Worm (Caenorhabditis elegans) whole organism, L4 larva: ENCODE results near the gene R07B7.6.

Experiments
- ceh-44 ChIP-seq: fragments of 200-800 bp; sonication (Bioruptor generic); IDR thresholded peaks from 2 replicates; pipeline ENCODE4 v1.3.6; 2022; ENCODE audit warnings: missing genetic modification reagents, missing genetic modification characterization, missing compliant biosample characterization
- daf-12 ChIP-seq: fragments of 150-350 bp; optimal IDR thresholded peaks from 2 replicates; lab custom pipeline; 2014; ENCODE audit warnings: missing biosample characterization, missing genetic modification reagents, missing genetic modification characterization
- egl-27 ChIP-seq: sonication (generic microtip); optimal IDR thresholded peaks from 3 replicates; lab custom pipeline; 2017; ENCODE audit warnings: missing biosample characterization, missing genetic modification reagents, missing genetic modification characterization
- fkh-10 ChIP-seq: fragments of 150-350 bp; optimal IDR thresholded peaks from 2 replicates; lab custom pipeline; 2014; ENCODE audit warnings: missing biosample characterization, missing genetic modification reagents, missing genetic modification characterization
- nhr-28 ChIP-seq: fragments of 150-350 bp; optimal IDR thresholded peaks from 2 replicates; lab custom pipeline; 2014; ENCODE audit warnings: missing biosample characterization, missing genetic modification characterization
- pha-4 ChIP-seq, 2 experiments: fragments of 150-350 bp in 1 of 2; fragments of 200-800 bp in 1 of 2; sonication (Bioruptor generic) in 1 of 2; IDR thresholded peaks in 1 of 2; optimal IDR thresholded peaks in 1 of 2; 2 replicates each; pipeline versions ENCODE4 v1.3.6 to Lab custom; 2014 to 2022; ENCODE audit warnings: missing genetic modification characterization in 2 of 2, missing genetic modification reagents in 2 of 2, missing biosample characterization in 1 of 2, missing compliant biosample characterization in 1 of 2
- pqm-1 ChIP-seq: sonication (generic microtip); optimal IDR thresholded peaks from 2 replicates; lab custom pipeline; 2017; ENCODE audit warnings: missing biosample characterization, missing genetic modification characterization
- sdz-12 ChIP-seq: fragments of 200-800 bp; sonication (Bioruptor generic); optimal IDR thresholded peaks from 2 replicates; lab custom pipeline; 2018; ENCODE audit warnings: mild to moderate bottlenecking, missing genetic modification characterization, missing compliant biosample characterization
- snpc-1.2 ChIP-seq: fragments of 200-800 bp; sonication (Bioruptor generic); IDR thresholded peaks from 2 replicates; pipeline ENCODE4 v1.3.6; 2022; ENCODE audit warnings: missing genetic modification reagents, missing genetic modification characterization, missing compliant biosample characterization
- snpc-4 ChIP-seq: fragments of 150-350 bp; optimal IDR thresholded peaks from 2 replicates; lab custom pipeline; 2014; ENCODE audit warnings: missing biosample characterization, missing genetic modification characterization

DNA sequence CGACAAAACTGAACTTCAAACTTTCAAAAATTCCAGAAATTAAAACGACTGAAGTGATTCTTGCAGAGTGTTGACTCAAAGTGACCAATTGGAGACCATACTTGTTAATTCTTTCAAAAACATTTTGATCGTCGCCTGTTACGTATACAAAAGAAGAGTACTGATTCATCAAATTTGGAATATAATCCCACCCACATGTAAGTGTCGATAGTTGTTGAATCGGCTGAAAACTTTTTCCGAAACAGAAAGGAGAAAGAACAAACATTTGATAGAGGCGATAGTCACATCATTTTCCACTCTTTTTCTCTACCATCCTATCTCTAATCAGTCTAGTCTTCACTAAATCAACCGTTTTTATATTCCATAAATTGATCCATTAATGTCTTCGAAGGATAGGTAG, 29.1 kb upstream of the R07B7.6 start, which contains the start of gene nhr-153:
- peak; percentile 19 for TF ChIP-seq nhr-28 (tag; lab: Kevin White, UChicago)
- no peak for TF ChIP-seq snpc-4 (tag; lab: Kevin White, UChicago)
- TF ChIP-seq fkh-10 (GFP tag; lab: Kevin White, UChicago) = no peak
- no peak for TF ChIP-seq pha-4 (GFP tag; IDR thresholded peaks at IDR 0.05; lab: Robert Waterston, UW)
- no peak for TF ChIP-seq pha-4 (tag; optimal IDR thresholded peaks at IDR 0.05; lab: Kevin White, UChicago)
- no peak for TF ChIP-seq ceh-44 (GFP tag; lab: Robert Waterston, UW)
- TF ChIP-seq snpc-1.2 (GFP tag; lab: Robert Waterston, UW) = no peak
- no peak for TF ChIP-seq sdz-12 (GFP tag; lab: Kevin White, UChicago)
- TF ChIP-seq egl-27 (tag; lab: Kevin White, UChicago) = no peak
- TF ChIP-seq pqm-1 (tag; lab: Kevin White, UChicago) = no peak
- no peak for TF ChIP-seq daf-12 (tag; lab: Kevin White, UChicago)
